Fruit fly (Drosophila melanogaster) whole organism, adult: ENCODE measurements around the gene Cp7Fa.

Experiments
- CG11617 ChIP-seq: fragments of 200-800 bp; sonication (Bioruptor generic); optimal IDR thresholded peaks from 2 replicates; lab custom pipeline; 2017; ENCODE audit warnings: mild to moderate bottlenecking, missing biosample characterization, missing genetic modification reagents, missing genetic modification characterization
- CG12768 ChIP-seq: fragments of 200-800 bp; sonication (Bioruptor generic); optimal IDR thresholded peaks from 2 replicates; lab custom pipeline; 2017; ENCODE audit warnings: missing biosample characterization, missing genetic modification characterization, mild to moderate bottlenecking, moderate library complexity, missing genetic modification reagents
- CG14711 ChIP-seq: fragments of 200-800 bp; sonication (Bioruptor generic); optimal IDR thresholded peaks from 2 replicates; lab custom pipeline; 2018; ENCODE audit warnings: missing biosample characterization, mild to moderate bottlenecking, missing genetic modification characterization, moderate library complexity
- CG1620 ChIP-seq: fragments of 200-800 bp; sonication (Bioruptor generic); optimal IDR thresholded peaks from 2 replicates; lab custom pipeline; 2016; ENCODE audit warnings: missing biosample characterization, missing genetic modification characterization
- CG33017 ChIP-seq: fragments of 200-800 bp; sonication (Bioruptor generic); optimal IDR thresholded peaks from 2 replicates; lab custom pipeline; 2018; ENCODE audit warnings: missing biosample characterization, mild to moderate bottlenecking, missing genetic modification characterization, moderate library complexity
- CG5204 ChIP-seq: fragments of 200-800 bp; sonication (Bioruptor generic); optimal IDR thresholded peaks from 2 replicates; lab custom pipeline; 2016; ENCODE audit warnings: missing biosample characterization, missing genetic modification characterization
- CG7045 ChIP-seq: fragments of 200-800 bp; sonication (Bioruptor generic); optimal IDR thresholded peaks from 2 replicates; lab custom pipeline; 2017; ENCODE audit warnings: missing biosample characterization, mild to moderate bottlenecking, missing genetic modification characterization
- CG7101 ChIP-seq: fragments of 200-800 bp; sonication (Bioruptor generic); optimal IDR thresholded peaks from 2 replicates; lab custom pipeline; 2018; ENCODE audit warnings: missing biosample characterization, mild to moderate bottlenecking, missing genetic modification characterization, moderate library complexity
- Clk ChIP-seq: fragments of 200-800 bp; sonication (Bioruptor generic); optimal IDR thresholded peaks from 2 replicates; lab custom pipeline; 2017; ENCODE audit warnings: missing biosample characterization, missing genetic modification characterization
- Crg-1 ChIP-seq: fragments of 200-800 bp; sonication (Bioruptor generic); optimal IDR thresholded peaks from 2 replicates; lab custom pipeline; 2016; ENCODE audit warnings: missing biosample characterization, missing genetic modification characterization
- Hr96 ChIP-seq: fragments of 200-800 bp; sonication (Bioruptor generic); optimal IDR thresholded peaks from 2 replicates; lab custom pipeline; 2016; ENCODE audit warnings: missing biosample characterization, missing genetic modification characterization
- Mnt ChIP-seq: fragments of 200-800 bp; sonication (Bioruptor generic); optimal IDR thresholded peaks from 2 replicates; lab custom pipeline; 2016; ENCODE audit warnings: missing biosample characterization, mild to moderate bottlenecking, missing genetic modification characterization
- bab1 ChIP-seq: fragments of 200-800 bp; sonication (Bioruptor generic); optimal IDR thresholded peaks from 3 replicates; lab custom pipeline; 2019; ENCODE audit warnings: missing biosample characterization, mild to moderate bottlenecking, missing genetic modification characterization, moderate library complexity
- cic ChIP-seq: fragments of 200-800 bp; sonication (Bioruptor generic); optimal IDR thresholded peaks from 2 replicates; lab custom pipeline; 2017; ENCODE audit warnings: missing biosample characterization, mild to moderate bottlenecking, missing genetic modification characterization, moderate library complexity
- cnc ChIP-seq, 2 experiments: fragments of >200 bp; optimal IDR thresholded peaks; 2 replicates each; lab custom pipeline; 2017
- kay ChIP-seq: fragments of 200-800 bp; sonication (Bioruptor generic); peaks from one replicate; lab custom pipeline; 2016; ENCODE audit warnings: missing biosample characterization, missing genetic modification characterization, borderline replicate concordance
- ovo ChIP-seq: fragments of 200-800 bp; sonication (Bioruptor generic); optimal IDR thresholded peaks from 2 replicates; lab custom pipeline; 2016; ENCODE audit warnings: missing biosample characterization, missing genetic modification characterization
- pad ChIP-seq: fragments of 200-800 bp; sonication (Bioruptor generic); optimal IDR thresholded peaks from 3 replicates; lab custom pipeline; 2017; ENCODE audit warnings: missing biosample characterization, missing genetic modification characterization, mild to moderate bottlenecking, moderate library complexity, missing genetic modification reagents
- tj ChIP-seq: fragments of 200-800 bp; sonication (Bioruptor generic); optimal IDR thresholded peaks from 3 replicates; lab custom pipeline; 2017; ENCODE audit warnings: missing biosample characterization, mild to moderate bottlenecking, missing genetic modification characterization, moderate library complexity
- toe ChIP-seq: fragments of 200-800 bp; sonication (Bioruptor generic); optimal IDR thresholded peaks from 2 replicates; lab custom pipeline; 2016; ENCODE audit warnings: missing biosample characterization, missing genetic modification characterization

Cp7Fa gene

DNA sequence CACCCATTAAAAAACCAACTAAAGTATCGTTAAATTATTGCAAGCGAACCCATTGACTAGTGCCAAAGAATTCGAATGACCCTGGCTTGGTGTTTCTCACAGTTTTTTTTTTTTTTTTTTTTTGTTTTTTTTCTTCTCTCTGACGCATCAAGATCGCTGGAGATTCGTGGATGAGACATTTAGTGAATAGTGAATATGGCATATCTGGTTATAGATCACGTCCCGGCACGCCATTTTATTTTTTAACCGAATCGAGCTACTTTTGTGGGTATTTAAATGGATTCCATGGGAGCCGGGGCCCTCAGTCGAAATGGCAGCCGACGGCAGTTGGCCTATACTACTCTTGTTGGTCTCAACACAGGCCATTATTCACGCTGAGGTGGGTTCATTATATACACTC is 6.1 kb downstream of the Cp7Fa start, which contains the start of gene Cp7Fc:
TSS of gene Cp7Fc (plus strand) at position 301 of the 400 bp plus-strand sequence.
- peak; percentile 8 for TF ChIP-seq Crg-1 (GFP tag; lab: Kevin White, UChicago)
- TF ChIP-seq bab1 (GFP tag; lab: Kevin White, UChicago) = peak; percentile 16
- TF ChIP-seq Hr96 = no peak

DNA sequence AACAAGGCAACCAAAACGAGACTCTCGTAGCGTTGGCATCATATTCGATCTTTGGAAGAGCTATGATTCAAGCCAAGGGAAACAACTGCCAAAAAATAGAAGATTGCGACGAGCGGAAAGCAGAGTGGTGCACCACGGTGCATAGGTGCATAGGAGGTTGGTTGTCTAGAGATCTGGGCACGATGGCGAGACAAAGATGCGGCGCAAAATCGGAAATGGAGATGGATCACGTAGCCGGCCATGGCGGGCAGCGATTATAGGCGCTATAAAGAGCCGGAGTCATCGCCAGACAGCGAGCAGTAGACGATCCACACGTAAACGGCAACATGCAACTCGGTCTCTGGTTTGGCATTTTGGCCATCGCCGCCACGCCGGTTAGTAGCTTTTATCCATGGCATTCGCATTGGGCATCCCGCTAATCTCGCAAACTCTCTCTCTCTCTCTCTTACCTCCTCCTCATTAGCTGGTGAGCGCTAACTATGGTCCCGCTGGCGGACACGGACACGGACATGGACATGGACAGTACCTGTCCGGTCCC is 8.4 kb downstream of the Cp7Fa start, which contains the start of gene Cp36:
TSS of gene Cp36 (plus strand) at position 289 of the 538 bp plus-strand sequence.
- TF ChIP-seq Mnt (GFP tag; lab: Kevin White, UChicago) = no peak
- TF ChIP-seq CG33017 (tag; lab: Kevin White, UChicago) = no peak
- TF ChIP-seq CG7045 (GFP tag; lab: Kevin White, UChicago) = no peak
- TF ChIP-seq ovo = no peak
- TF ChIP-seq tj = no peak
- TF ChIP-seq kay (GFP tag; lab: Kevin White, UChicago) = no peak
- TF ChIP-seq toe (GFP tag; lab: Kevin White, UChicago) = no peak
- TF ChIP-seq CG12768 (GFP tag; lab: Kevin White, UChicago) = no peak
- no peak for TF ChIP-seq CG11617 (GFP tag; lab: Kevin White, UChicago)
- TF ChIP-seq CG5204 (GFP tag; lab: Kevin White, UChicago) = no peak
- TF ChIP-seq bab1 (GFP tag; lab: Kevin White, UChicago) = peak; percentile 94
- TF ChIP-seq Clk (GFP tag; lab: Kevin White, UChicago) = no peak
- no peak for TF ChIP-seq Hr96
- TF ChIP-seq CG7101 (tag; lab: Kevin White, UChicago) = no peak
- TF ChIP-seq cic (GFP tag; lab: Kevin White, UChicago) = no peak
- peak; percentile 65 for TF ChIP-seq CG1620 (GFP tag; lab: Kevin White, UChicago)
- TF ChIP-seq CG14711 = no peak
- TF ChIP-seq pad (GFP tag; lab: Kevin White, UChicago) = no peak
- TF ChIP-seq cnc (optimal IDR thresholded peaks at IDR 0.05; lab: Kevin White, UChicago) = no peak
- peak; percentile 81 for TF ChIP-seq Crg-1 (GFP tag; lab: Kevin White, UChicago)

- TF ChIP-seq tj (peak; percentile 8), CG33017 (tag; lab: Kevin White, UChicago) (no peak), CG5204 (GFP tag; lab: Kevin White, UChicago) (no peak), CG7101 (tag; lab: Kevin White, UChicago) (no peak), pad (GFP tag; lab: Kevin White, UChicago) (no peak), bab1 (GFP tag; lab: Kevin White, UChicago) (peak; percentile 95), Crg-1 (GFP tag; lab: Kevin White, UChicago) (no peak)
Measured at dm6 chrX:8481462-8481861, 10.8 kb downstream of the Cp7Fa start, which contains the start of gene Cp38. Cp38 (plus strand) TSS chrX:8481837.

dm6 chrX:8483671-8484070 is 13.0 kb downstream of the Cp7Fa start, which contains the start of gene CG33223:
CG33223 (minus strand) TSS chrX:8483885.
- no peak for TF ChIP-seq ovo
- no peak for TF ChIP-seq CG11617 (GFP tag; lab: Kevin White, UChicago)
- peak; percentile 81 for TF ChIP-seq bab1 (GFP tag; lab: Kevin White, UChicago)
- TF ChIP-seq toe (GFP tag; lab: Kevin White, UChicago) = no peak
- TF ChIP-seq CG1620 (GFP tag; lab: Kevin White, UChicago) = peak; percentile 10
- no peak for TF ChIP-seq CG12768 (GFP tag; lab: Kevin White, UChicago)
- peak; percentile 92 for TF ChIP-seq tj

DNA sequence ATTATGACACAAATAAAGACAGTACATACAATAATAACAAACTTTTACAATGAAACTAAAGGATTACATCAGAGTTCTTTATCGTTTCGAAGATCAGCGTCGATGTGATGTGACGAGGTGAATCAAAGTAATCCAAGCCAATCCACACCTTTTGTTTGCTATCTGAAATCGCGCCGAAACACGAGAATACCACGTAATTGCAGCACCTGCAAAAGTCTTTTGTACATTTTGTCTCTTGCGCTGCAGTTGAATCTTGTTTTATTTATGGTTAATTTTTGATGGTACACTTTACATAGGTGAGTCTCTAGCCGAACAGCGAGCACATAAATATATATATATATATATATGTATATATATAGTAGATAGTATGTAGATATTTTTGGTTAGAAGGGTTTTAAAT is 14.1 kb downstream of the Cp7Fa start:
- peak; percentile 32 for TF ChIP-seq tj
- TF ChIP-seq CG1620 (GFP tag; lab: Kevin White, UChicago) = no peak
- no peak for TF ChIP-seq kay (GFP tag; lab: Kevin White, UChicago)
- TF ChIP-seq bab1 (GFP tag; lab: Kevin White, UChicago) = peak; percentile 93
- TF ChIP-seq CG33017 (tag; lab: Kevin White, UChicago) = no peak
- TF ChIP-seq cnc (optimal IDR thresholded peaks at IDR 0.05; lab: Kevin White, UChicago) = no peak

DNA sequence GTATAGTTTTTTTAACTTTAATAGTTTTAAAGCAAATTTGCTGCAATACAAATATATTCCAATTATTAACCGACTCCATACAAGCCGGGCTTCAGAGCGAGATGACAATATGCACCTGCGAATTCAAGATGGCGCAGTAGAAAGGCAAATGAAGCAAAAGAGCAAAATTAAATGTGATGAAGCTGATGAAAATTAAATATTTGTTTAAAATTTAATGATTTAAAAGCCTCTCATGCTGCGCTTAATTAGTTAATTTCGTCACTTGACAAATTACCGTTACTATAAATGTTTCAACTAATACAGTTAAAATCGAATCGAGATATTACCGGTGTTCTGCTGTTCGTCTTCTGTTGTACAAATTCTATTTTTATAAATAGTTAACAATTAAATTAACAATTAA is 18.4 kb downstream of the Cp7Fa start, which contains the start of gene CG33181:
TSS of gene CG33181 (plus strand) at position 301 of the 400 bp plus-strand sequence.
- TF ChIP-seq cic (GFP tag; lab: Kevin White, UChicago) (no peak), ovo (no peak), CG11617 (GFP tag; lab: Kevin White, UChicago) (no peak), cnc (optimal IDR thresholded peaks at IDR 0.05; lab: Kevin White, UChicago) (no peak), toe (GFP tag; lab: Kevin White, UChicago) (no peak), Crg-1 (GFP tag; lab: Kevin White, UChicago) (no peak), CG33017 (tag; lab: Kevin White, UChicago) (no peak), Mnt (GFP tag; lab: Kevin White, UChicago) (no peak), Hr96 (no peak), CG5204 (GFP tag; lab: Kevin White, UChicago) (no peak), pad (GFP tag; lab: Kevin White, UChicago) (no peak), kay (GFP tag; lab: Kevin White, UChicago) (no peak), CG12768 (GFP tag; lab: Kevin White, UChicago) (no peak), tj (no peak), CG1620 (GFP tag; lab: Kevin White, UChicago) (no peak), Clk (GFP tag; lab: Kevin White, UChicago) (no peak), CG7101 (tag; lab: Kevin White, UChicago) (no peak), CG14711 (no peak), CG7045 (GFP tag; lab: Kevin White, UChicago) (no peak), bab1 (GFP tag; lab: Kevin White, UChicago) (no peak)
